Fruit fly (Drosophila melanogaster): Measurements from ENCODE around the gene Ugt37B1.

- TF ChIP-seq CTCF (optimal IDR thresholded peaks at IDR 0.05): no peak
- TF ChIP-seq CG8478 (optimal IDR thresholded peaks at IDR 0.05): no peak
Observed at dm6 chr2L:6241037-6241436, 16.2 kb downstream of the Ugt37B1 start.
